Worm (Caenorhabditis elegans) whole organism, early embryonic: Measurements from ENCODE around the gene cdf-1.

Experiments used
- B0310.2 ChIP-seq: sonication (generic microtip); optimal IDR thresholded peaks from 2 replicates; lab custom pipeline; 2016; ENCODE audit warnings: mild to moderate bottlenecking, missing genetic modification characterization, missing compliant biosample characterization
- F13C5.2 ChIP-seq: sonication (generic microtip); optimal IDR thresholded peaks from 2 replicates; lab custom pipeline; 2017; ENCODE audit warnings: mild to moderate bottlenecking, missing genetic modification characterization, inconsistent platforms, missing compliant biosample characterization
- aly-1 ChIP-seq: sonication (generic microtip); optimal IDR thresholded peaks from 2 replicates; lab custom pipeline; 2016; ENCODE audit warnings: missing genetic modification characterization, missing compliant biosample characterization
- ama-1 ChIP-seq: fragments of 150-350 bp; optimal IDR thresholded peaks from 2 replicates; lab custom pipeline; 2014
- ceh-13 ChIP-seq: fragments of 200-800 bp; sonication (Bioruptor generic); optimal IDR thresholded peaks from 2 replicates; lab custom pipeline; 2018; ENCODE audit warnings: mild to moderate bottlenecking, missing genetic modification characterization, missing compliant biosample characterization
- ceh-36 ChIP-seq: sonication (generic microtip); optimal IDR thresholded peaks from 2 replicates; lab custom pipeline; 2016; ENCODE audit warnings: missing genetic modification characterization, inconsistent platforms, missing compliant biosample characterization
- ets-7 ChIP-seq: sonication (generic microtip); optimal IDR thresholded peaks from 2 replicates; lab custom pipeline; 2016; ENCODE audit warnings: missing genotype, missing genetic modification characterization, missing compliant biosample characterization
- flt-1 ChIP-seq: fragments of 200-800 bp; sonication (Bioruptor generic); IDR thresholded peaks from 2 replicates; pipeline ENCODE4 v1.3.6; 2022; ENCODE audit warnings: missing genetic modification characterization, missing compliant biosample characterization
- hmbx-1 ChIP-seq: sonication (generic microtip); optimal IDR thresholded peaks from 2 replicates; lab custom pipeline; 2016; ENCODE audit warnings: mild to moderate bottlenecking, missing genetic modification characterization, missing compliant biosample characterization
- hmg-4 ChIP-seq: fragments of 200-800 bp; sonication (Bioruptor generic); optimal IDR thresholded peaks from 2 replicates; lab custom pipeline; 2018; ENCODE audit warnings: mild to moderate bottlenecking, missing genetic modification characterization, missing compliant biosample characterization
- hnd-1 ChIP-seq: sonication (generic microtip); optimal IDR thresholded peaks from 2 replicates; lab custom pipeline; 2016; ENCODE audit warnings: missing genetic modification characterization, missing compliant biosample characterization
- pes-1 ChIP-seq: fragments of 200-800 bp; sonication (Bioruptor generic); IDR thresholded peaks from 2 replicates; pipeline ENCODE4 v1.3.6; 2022; ENCODE audit warnings: missing genetic modification reagents, missing genetic modification characterization, missing compliant biosample characterization
- scrt-1 ChIP-seq: fragments of 200-800 bp; sonication (Bioruptor generic); IDR thresholded peaks from 2 replicates; pipeline ENCODE4 v1.3.6; 2022; ENCODE audit warnings: missing genetic modification characterization, missing compliant biosample characterization
- sea-1 ChIP-seq: fragments of 200-800 bp; sonication (Bioruptor generic); conservative IDR thresholded peaks from 2 replicates; pipeline ENCODE4 v1.3.6; 2022; ENCODE audit warnings: missing genetic modification characterization, missing compliant biosample characterization
- tbx-11 ChIP-seq: fragments of 200-800 bp; sonication (Bioruptor generic); IDR thresholded peaks from 2 replicates; pipeline ENCODE4 v1.3.6; 2022; ENCODE audit warnings: missing genetic modification characterization, missing compliant biosample characterization
- tbx-37 ChIP-seq: fragments of 200-800 bp; sonication (Bioruptor generic); conservative IDR thresholded peaks from 2 replicates; pipeline ENCODE4 v1.3.6; 2022; ENCODE audit warnings: missing genetic modification reagents, missing genetic modification characterization, missing compliant biosample characterization
- tra-4 ChIP-seq: sonication (generic microtip); optimal IDR thresholded peaks from 2 replicates; lab custom pipeline; 2017; ENCODE audit warnings: missing genetic modification characterization, missing compliant biosample characterization

Gene cdf-1

ce11 chrX:6462479-6462878 is 42.5 kb downstream of the cdf-1 start:
- TF ChIP-seq hmbx-1 (no peak), aly-1 (tag; lab: Kevin White, UChicago) (no peak), F13C5.2 (tag; lab: Kevin White, UChicago) (no peak), ama-1 (no peak), flt-1 (GFP tag; lab: Robert Waterston, UW) (no peak), B0310.2 (tag; lab: Kevin White, UChicago) (no peak), hnd-1 (tag; lab: Kevin White, UChicago) (no peak), tbx-11 (GFP tag; lab: Robert Waterston, UW) (no peak)

ce11 chrX:6461729-6462128 is 43.2 kb downstream of the cdf-1 start, which contains the start of gene K04E7.1:
TSS of gene K04E7.1 (plus strand) at chrX:6462029.
- no peak for TF ChIP-seq tbx-11 (GFP tag; lab: Robert Waterston, UW)
- no peak for TF ChIP-seq tbx-37 (GFP tag; lab: Robert Waterston, UW)

DNA sequence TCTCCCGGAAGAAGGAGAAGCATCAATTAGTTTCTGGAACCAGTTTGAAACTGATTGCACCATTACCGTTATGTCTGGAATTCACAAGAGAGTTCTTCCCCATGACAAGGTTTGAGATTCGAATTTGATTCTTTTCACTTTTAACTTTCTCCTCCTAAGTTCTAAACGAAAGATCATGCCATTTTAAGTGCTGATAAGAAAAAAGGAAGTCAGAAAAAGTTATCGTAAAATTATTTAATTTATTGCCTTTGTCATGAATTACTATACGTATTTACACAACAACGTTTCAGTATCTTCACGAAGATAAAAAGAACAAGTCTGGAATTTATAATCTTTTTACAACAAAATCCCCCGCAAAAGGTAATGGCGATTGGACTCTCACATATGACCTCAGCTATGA is 44.8 kb downstream of the cdf-1 start:
- TF ChIP-seq tbx-37 (GFP tag; lab: Robert Waterston, UW) = no peak
- no peak for TF ChIP-seq scrt-1 (GFP tag; lab: Robert Waterston, UW)
- no peak for TF ChIP-seq tra-4 (tag; lab: Kevin White, UChicago)
- no peak for TF ChIP-seq pes-1 (GFP tag; lab: Robert Waterston, UW)
- no peak for TF ChIP-seq ets-7 (tag; lab: Kevin White, UChicago)
- no peak for TF ChIP-seq hnd-1 (tag; lab: Kevin White, UChicago)
- no peak for TF ChIP-seq B0310.2 (tag; lab: Kevin White, UChicago)
- TF ChIP-seq sea-1 (GFP tag; lab: Robert Waterston, UW) = no peak
- TF ChIP-seq ama-1 = no peak
- TF ChIP-seq ceh-36 (tag; lab: Kevin White, UChicago) = no peak
- no peak for TF ChIP-seq ceh-13
- TF ChIP-seq tbx-11 (GFP tag; lab: Robert Waterston, UW) = no peak
- no peak for TF ChIP-seq F13C5.2 (tag; lab: Kevin White, UChicago)
- TF ChIP-seq flt-1 (GFP tag; lab: Robert Waterston, UW) = no peak
- TF ChIP-seq hmg-4 = no peak
- no peak for TF ChIP-seq hmbx-1
- TF ChIP-seq aly-1 (tag; lab: Kevin White, UChicago) = no peak

DNA sequence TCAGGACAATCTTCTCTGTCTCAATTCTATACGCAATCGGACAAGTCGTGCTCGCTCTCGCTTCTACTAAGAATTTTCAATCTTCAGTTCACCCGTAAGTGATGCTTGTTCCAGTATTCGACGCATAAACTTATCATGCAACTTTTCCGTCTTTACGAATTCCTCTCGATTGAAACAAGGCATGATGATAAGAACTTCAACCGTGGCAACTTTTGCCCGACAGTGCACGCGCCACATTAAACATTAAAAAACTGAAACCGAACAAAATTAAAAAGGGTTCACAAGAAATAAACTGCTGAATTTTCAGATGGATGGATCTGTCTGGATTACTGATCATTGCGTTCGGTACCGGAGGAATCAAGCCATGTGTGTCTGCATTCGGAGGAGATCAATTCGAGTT is 46.5 kb downstream of the cdf-1 start:
- TF ChIP-seq flt-1 (GFP tag; lab: Robert Waterston, UW) = no peak
- TF ChIP-seq hmg-4 = no peak
- TF ChIP-seq sea-1 (GFP tag; lab: Robert Waterston, UW) = no peak
- TF ChIP-seq ceh-36 (tag; lab: Kevin White, UChicago) = no peak
- no peak for TF ChIP-seq ets-7 (tag; lab: Kevin White, UChicago)
- no peak for TF ChIP-seq hmbx-1
- no peak for TF ChIP-seq F13C5.2 (tag; lab: Kevin White, UChicago)
- TF ChIP-seq ama-1 = no peak
- no peak for TF ChIP-seq tra-4 (tag; lab: Kevin White, UChicago)
- TF ChIP-seq tbx-11 (GFP tag; lab: Robert Waterston, UW) = no peak
- TF ChIP-seq ceh-13 = no peak
- no peak for TF ChIP-seq hnd-1 (tag; lab: Kevin White, UChicago)
- TF ChIP-seq pes-1 (GFP tag; lab: Robert Waterston, UW) = no peak
- no peak for TF ChIP-seq aly-1 (tag; lab: Kevin White, UChicago)
- no peak for TF ChIP-seq B0310.2 (tag; lab: Kevin White, UChicago)
- no peak for TF ChIP-seq tbx-37 (GFP tag; lab: Robert Waterston, UW)
- TF ChIP-seq scrt-1 (GFP tag; lab: Robert Waterston, UW) = no peak

- no peak for TF ChIP-seq ets-7 (tag; lab: Kevin White, UChicago)
- TF ChIP-seq scrt-1 (GFP tag; lab: Robert Waterston, UW) = no peak
- no peak for TF ChIP-seq pes-1 (GFP tag; lab: Robert Waterston, UW)
- no peak for TF ChIP-seq F13C5.2 (tag; lab: Kevin White, UChicago)
- TF ChIP-seq B0310.2 (tag; lab: Kevin White, UChicago) = no peak
- no peak for TF ChIP-seq ceh-36 (tag; lab: Kevin White, UChicago)
- TF ChIP-seq hnd-1 (tag; lab: Kevin White, UChicago) = no peak
- no peak for TF ChIP-seq aly-1 (tag; lab: Kevin White, UChicago)
- no peak for TF ChIP-seq tbx-11 (GFP tag; lab: Robert Waterston, UW)
- no peak for TF ChIP-seq ama-1
- no peak for TF ChIP-seq hmg-4
These were observed 46.9 kb downstream of the cdf-1 start for ce11 chrX:6458001-6458400.

DNA sequence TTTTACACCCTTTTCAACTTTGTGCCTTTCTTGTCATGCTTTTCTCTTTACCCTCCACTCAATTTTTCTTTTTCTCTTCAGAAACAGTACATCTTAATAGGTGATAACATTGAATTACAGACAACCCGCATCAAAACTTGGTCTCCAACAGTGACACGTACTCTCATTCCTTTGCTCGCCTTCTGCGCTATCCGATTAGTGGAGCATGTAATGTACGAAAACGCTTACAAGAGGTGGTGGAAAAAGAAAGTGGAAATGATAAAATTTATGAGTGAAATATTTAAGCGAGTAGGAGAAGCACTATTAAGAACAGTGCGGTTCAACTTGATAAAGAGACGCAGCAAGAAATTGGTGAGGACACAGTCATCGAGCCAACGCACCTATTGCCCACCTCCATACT is 48.4 kb downstream of the cdf-1 start, which contains the start of gene pept-1:
pept-1 (plus strand) TSS at position 306 of the 400 bp plus-strand sequence.
- no peak for TF ChIP-seq F13C5.2 (tag; lab: Kevin White, UChicago)
- no peak for TF ChIP-seq tra-4 (tag; lab: Kevin White, UChicago)
- TF ChIP-seq pes-1 (GFP tag; lab: Robert Waterston, UW) = no peak
- no peak for TF ChIP-seq ets-7 (tag; lab: Kevin White, UChicago)
- no peak for TF ChIP-seq scrt-1 (GFP tag; lab: Robert Waterston, UW)
- TF ChIP-seq B0310.2 (tag; lab: Kevin White, UChicago) = no peak
- TF ChIP-seq sea-1 (GFP tag; lab: Robert Waterston, UW) = no peak
- TF ChIP-seq aly-1 (tag; lab: Kevin White, UChicago) = no peak
- TF ChIP-seq tbx-11 (GFP tag; lab: Robert Waterston, UW) = no peak
- TF ChIP-seq tbx-37 (GFP tag; lab: Robert Waterston, UW) = no peak
- TF ChIP-seq hmbx-1 = no peak
- no peak for TF ChIP-seq ama-1
- TF ChIP-seq ceh-36 (tag; lab: Kevin White, UChicago) = no peak
- no peak for TF ChIP-seq hmg-4
- no peak for TF ChIP-seq ceh-13
- TF ChIP-seq hnd-1 (tag; lab: Kevin White, UChicago) = no peak
- no peak for TF ChIP-seq flt-1 (GFP tag; lab: Robert Waterston, UW)

DNA sequence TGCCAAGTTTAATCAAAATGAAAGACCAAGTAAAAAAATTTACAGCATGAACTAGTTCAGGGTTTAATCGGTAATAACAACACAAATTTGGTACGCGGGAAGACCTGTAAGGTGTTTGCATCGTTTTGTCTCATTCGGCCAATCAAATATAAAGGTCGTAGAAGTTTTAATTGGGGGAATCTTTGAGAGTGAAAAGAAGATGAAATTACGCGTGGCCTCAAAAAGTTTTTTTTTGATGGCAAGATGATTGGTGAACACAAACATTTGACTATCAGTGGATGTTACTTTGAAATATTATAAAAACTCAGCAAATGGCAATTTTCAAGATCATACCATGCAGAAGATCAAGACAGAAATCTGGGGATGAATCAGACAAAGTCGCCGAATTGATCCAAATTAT is 49.8 kb downstream of the cdf-1 start, which contains the start of gene nas-33:
nas-33 (minus strand) TSS at position 101 of the 400 bp plus-strand sequence.
- TF ChIP-seq ets-7 (tag; lab: Kevin White, UChicago) (no peak), pes-1 (GFP tag; lab: Robert Waterston, UW) (no peak), ceh-13 (no peak), tbx-11 (GFP tag; lab: Robert Waterston, UW) (no peak), hnd-1 (tag; lab: Kevin White, UChicago) (no peak), hmg-4 (no peak), tra-4 (tag; lab: Kevin White, UChicago) (no peak), sea-1 (GFP tag; lab: Robert Waterston, UW) (no peak), scrt-1 (GFP tag; lab: Robert Waterston, UW) (no peak), B0310.2 (tag; lab: Kevin White, UChicago) (no peak)
